Worm (Caenorhabditis elegans): Measurements from ENCODE around the gene drr-2.

The drr-2 gene

ce11 chrIII:13643534-13643933 is at the start of gene drr-2, which contains the start of gene set-16:
Gene drr-2, minus strand, starts transcription at chrIII:13643570.
Gene set-16, plus strand, starts transcription at chrIII:13643916.
- TF ChIP-seq ZK546.5 (tag; optimal IDR thresholded peaks at IDR 0.05) = peak; percentile 75
- no peak for TF ChIP-seq fkh-2 (tag; optimal IDR thresholded peaks at IDR 0.05)
- no peak for TF ChIP-seq nhr-67 (tag; optimal IDR thresholded peaks at IDR 0.05)
- peak; percentile 94 for TF ChIP-seq R02D3.7 (tag; optimal IDR thresholded peaks at IDR 0.05)
- peak; percentile 98 for TF ChIP-seq lsy-12 (tag; optimal IDR thresholded peaks at IDR 0.05)
- peak; percentile 45 for TF ChIP-seq nhr-76 (tag; optimal IDR thresholded peaks at IDR 0.05)
- TF ChIP-seq hmg-11 (tag; optimal IDR thresholded peaks at IDR 0.05) = peak; percentile 94
- TF ChIP-seq lin-15B (tag; optimal IDR thresholded peaks at IDR 0.05) = peak; percentile 98
- TF ChIP-seq fkh-10 (GFP tag; optimal IDR thresholded peaks at IDR 0.05) = peak; percentile 99
- peak; percentile 93 for TF ChIP-seq snpc-4 (tag; optimal IDR thresholded peaks at IDR 0.05)
- TF ChIP-seq jun-1 (tag; optimal IDR thresholded peaks at IDR 0.05) = peak; percentile 98
- TF ChIP-seq ceh-16 (tag; optimal IDR thresholded peaks at IDR 0.05) = no peak
- TF ChIP-seq ztf-11 (tag; optimal IDR thresholded peaks at IDR 0.05) = no peak
- TF ChIP-seq lin-39 (tag; optimal IDR thresholded peaks at IDR 0.05) = peak; percentile 97
- peak in 1 of 2 experiments; percentile 69 for TF ChIP-seq eor-1 (tag; optimal IDR thresholded peaks at IDR 0.05)
- TF ChIP-seq nhr-28 (tag; optimal IDR thresholded peaks at IDR 0.05) = peak; percentile 76
- peak; percentile 33 for TF ChIP-seq nhr-237 (tag; optimal IDR thresholded peaks at IDR 0.05)
- TF ChIP-seq pqm-1 (tag; optimal IDR thresholded peaks at IDR 0.05) = peak; percentile 92
- peak; percentile 95 for TF ChIP-seq sea-2 (GFP tag; optimal IDR thresholded peaks at IDR 0.05)
- peak; percentile 80 for TF ChIP-seq zag-1 (tag; optimal IDR thresholded peaks at IDR 0.05)
- peak; percentile 32 for TF ChIP-seq unc-39 (tag; optimal IDR thresholded peaks at IDR 0.05)
- TF ChIP-seq nhr-77 (tag; optimal IDR thresholded peaks at IDR 0.05) = peak; percentile 92
- peak; percentile 99 for TF ChIP-seq nhr-23 (tag; optimal IDR thresholded peaks at IDR 0.05)
- TF ChIP-seq ztf-4 (tag; optimal IDR thresholded peaks at IDR 0.05) = peak; percentile 90
- no peak for TF ChIP-seq nhr-12 (tag; optimal IDR thresholded peaks at IDR 0.05)
- TF ChIP-seq elt-1 (tag; optimal IDR thresholded peaks at IDR 0.05) = peak; percentile 82
- peak; percentile 94 for TF ChIP-seq unc-62 (GFP tag; optimal IDR thresholded peaks at IDR 0.05)
- peak; percentile 99 for TF ChIP-seq pha-4 (tag; optimal IDR thresholded peaks at IDR 0.05)
- TF ChIP-seq elt-2 (tag; optimal IDR thresholded peaks at IDR 0.05) = peak; percentile 94
- TF ChIP-seq ama-1 (optimal IDR thresholded peaks at IDR 0.05) = peak; percentile 77
- TF ChIP-seq nhr-43 (tag; optimal IDR thresholded peaks at IDR 0.05; ENCODE audit: poor library complexity, severe bottlenecking) = peak; percentile 98
- peak; percentile 0 to 92 (median 71) for TF ChIP-seq elt-3 (tag; optimal IDR thresholded peaks at IDR 0.05)
- peak; percentile 97 for TF ChIP-seq tbx-2 (tag; optimal IDR thresholded peaks at IDR 0.05)
- TF ChIP-seq skn-1 (tag; optimal IDR thresholded peaks at IDR 0.05) = peak; percentile 94
- no peak for TF ChIP-seq ceh-9 (tag; optimal IDR thresholded peaks at IDR 0.05)
- peak; percentile 100 for TF ChIP-seq nhr-25 (tag; optimal IDR thresholded peaks at IDR 0.05)
- peak; percentile 95 for TF ChIP-seq ceh-82 (tag; optimal IDR thresholded peaks at IDR 0.05)
- TF ChIP-seq aly-2 (tag; optimal IDR thresholded peaks at IDR 0.05) = peak; percentile 81
- TF ChIP-seq egl-5 (tag; optimal IDR thresholded peaks at IDR 0.05) = peak; percentile 81
- peak; percentile 99 for TF ChIP-seq nfya-1 (tag; optimal IDR thresholded peaks at IDR 0.05; ENCODE audit: insufficient read depth)
- TF ChIP-seq egl-27 (tag; optimal IDR thresholded peaks at IDR 0.05) = peak; percentile 91
- peak; percentile 66 for TF ChIP-seq daf-12 (tag; optimal IDR thresholded peaks at IDR 0.05)
- TF ChIP-seq nhr-11 (tag; optimal IDR thresholded peaks at IDR 0.05) = peak; percentile 95
- TF ChIP-seq ceh-28 (tag; optimal IDR thresholded peaks at IDR 0.05) = peak; percentile 99
- TF ChIP-seq mdl-1 (tag; optimal IDR thresholded peaks at IDR 0.05) = peak; percentile 38
- no peak for TF ChIP-seq mml-1 (tag; optimal IDR thresholded peaks at IDR 0.05)
- peak; percentile 88 for TF ChIP-seq fos-1 (tag; optimal IDR thresholded peaks at IDR 0.05)
